Fruit fly (Drosophila melanogaster) whole organism, adult: ENCODE results near the gene CG1231.

ENCODE experiments used
- CG7045 ChIP-seq: fragments of 200-800 bp; sonication (Bioruptor generic); optimal IDR thresholded peaks from 2 replicates; lab custom pipeline; 2017; ENCODE audit warnings: missing biosample characterization, mild to moderate bottlenecking, missing genetic modification characterization
- cic ChIP-seq: fragments of 200-800 bp; sonication (Bioruptor generic); optimal IDR thresholded peaks from 2 replicates; lab custom pipeline; 2017; ENCODE audit warnings: missing biosample characterization, mild to moderate bottlenecking, missing genetic modification characterization, moderate library complexity
- cnc ChIP-seq, 2 experiments: fragments of >200 bp; optimal IDR thresholded peaks; 2 replicates each; lab custom pipeline; 2017
- kay ChIP-seq: fragments of 200-800 bp; sonication (Bioruptor generic); peaks from one replicate; lab custom pipeline; 2016; ENCODE audit warnings: missing biosample characterization, missing genetic modification characterization, borderline replicate concordance
- pad ChIP-seq: fragments of 200-800 bp; sonication (Bioruptor generic); optimal IDR thresholded peaks from 3 replicates; lab custom pipeline; 2017; ENCODE audit warnings: missing biosample characterization, missing genetic modification characterization, mild to moderate bottlenecking, moderate library complexity, missing genetic modification reagents

dm6 chr3L:392622-393159, 36.5 kb downstream of the CG1231 start, which contains the start of gene trh:
- TF ChIP-seq cnc (optimal IDR thresholded peaks at IDR 0.05; lab: Kevin White, UChicago), result no peak
- TF ChIP-seq cic (GFP tag; lab: Kevin White, UChicago), result no peak
- TF ChIP-seq CG7045 (GFP tag; lab: Kevin White, UChicago), result no peak
- TF ChIP-seq pad, result no peak
- TF ChIP-seq kay (GFP tag; lab: Kevin White, UChicago), result no peak
